Fruit fly (Drosophila melanogaster): ENCODE measurements around the gene CREG.

Gene CREG

dm6 chr3R:17385329-17386019, 9.0 kb downstream of the CREG start (continued):
- peak in 1 of 2 experiments; percentile 56 for TF ChIP-seq Eip74EF (GFP tag; optimal IDR thresholded peaks at IDR 0.05)
- peak; percentile 95 for TF ChIP-seq gsb-n (tag; optimal IDR thresholded peaks at IDR 0.05)
- peak; percentile 67 for TF ChIP-seq CG2712 (tag; optimal IDR thresholded peaks at IDR 0.05)
- TF ChIP-seq BEAF-32 (GFP tag; optimal IDR thresholded peaks at IDR 0.05), result peak; percentile 53
- TF ChIP-seq CG13123 (GFP tag; optimal IDR thresholded peaks at IDR 0.05), result no peak
- no peak for TF ChIP-seq ac (GFP tag; optimal IDR thresholded peaks at IDR 0.05)
- TF ChIP-seq CG9437 (GFP tag; optimal IDR thresholded peaks at IDR 0.05), result peak; percentile 55
- peak; percentile 98 for TF ChIP-seq CG10267 (tag; optimal IDR thresholded peaks at IDR 0.05)
- TF ChIP-seq emc (GFP tag; optimal IDR thresholded peaks at IDR 0.05), result no peak
- peak; percentile 76 for TF ChIP-seq Xbp1 (GFP tag; optimal IDR thresholded peaks at IDR 0.05)
- peak; percentile 35 for TF ChIP-seq CG5245 (GFP tag; optimal IDR thresholded peaks at IDR 0.05)
- TF ChIP-seq zfh2 (GFP tag; optimal IDR thresholded peaks at IDR 0.05), result peak; percentile 61
- TF ChIP-seq sima (GFP tag; optimal IDR thresholded peaks at IDR 0.05), result no peak
- no peak for TF ChIP-seq CG1529 (GFP tag; optimal IDR thresholded peaks at IDR 0.05)
- TF ChIP-seq CG3726 (GFP tag; IDR thresholded peaks at IDR 0.05), result no peak
- TF ChIP-seq H2.0 (GFP tag; IDR thresholded peaks at IDR 0.05), result no peak
- peak; percentile 63 for TF ChIP-seq Sin3A (optimal IDR thresholded peaks at IDR 0.05)
- TF ChIP-seq tin (GFP tag; optimal IDR thresholded peaks at IDR 0.05), result peak; percentile 69
- peak; percentile 56 for TF ChIP-seq CG17829 (tag; optimal IDR thresholded peaks at IDR 0.05)
- TF ChIP-seq NFAT (GFP tag; IDR thresholded peaks at IDR 0.05), result peak; percentile 54
- no peak for TF ChIP-seq crol (GFP tag; IDR thresholded peaks at IDR 0.05)
- peak; percentile 66 for TF ChIP-seq chn (GFP tag; optimal IDR thresholded peaks at IDR 0.05)
- TF ChIP-seq ewg (GFP tag; optimal IDR thresholded peaks at IDR 0.05), result peak; percentile 44
- no peak for TF ChIP-seq CG11723 (GFP tag; optimal IDR thresholded peaks at IDR 0.05)
- no peak for TF ChIP-seq Stat92E (GFP tag; optimal IDR thresholded peaks at IDR 0.05)
- no peak for TF ChIP-seq CG17568 (GFP tag; optimal IDR thresholded peaks at IDR 0.05)
- TF ChIP-seq CkIIα-i1 (GFP tag; IDR thresholded peaks at IDR 0.05), result no peak
- peak; percentile 27 for TF ChIP-seq CG5180 (GFP tag; optimal IDR thresholded peaks at IDR 0.05)
- TF ChIP-seq Antp (GFP tag; optimal IDR thresholded peaks at IDR 0.05), result peak; percentile 85
- TF ChIP-seq bigmax (GFP tag; optimal IDR thresholded peaks at IDR 0.05), result peak; percentile 38
- TF ChIP-seq CG18476 (GFP tag; optimal IDR thresholded peaks at IDR 0.05), result no peak
- peak; percentile 85 for TF ChIP-seq ci (GFP tag; IDR thresholded peaks at IDR 0.05)
- TF ChIP-seq CG12104 (GFP tag; optimal IDR thresholded peaks at IDR 0.05), result peak; percentile 37
- TF ChIP-seq eve (GFP tag; optimal IDR thresholded peaks at IDR 0.05), result peak in 1 of 2 experiments; percentile 87
- TF ChIP-seq corto (GFP tag; optimal IDR thresholded peaks at IDR 0.05), result no peak
- TF ChIP-seq Dad (GFP tag; optimal IDR thresholded peaks at IDR 0.05), result peak; percentile 73
- peak; percentile 22 for TF ChIP-seq CG4424 (GFP tag; optimal IDR thresholded peaks at IDR 0.05)
- peak; percentile 97 for TF ChIP-seq stwl (tag; optimal IDR thresholded peaks at IDR 0.05)
- TF ChIP-seq CG4360 (GFP tag; IDR thresholded peaks at IDR 0.05), result peak; percentile 24; the same call in 1 of the 2 replicates
- peak; percentile 64 for TF ChIP-seq CG11247 (GFP tag; IDR thresholded peaks at IDR 0.05)
- TF ChIP-seq CG7271 (tag; optimal IDR thresholded peaks at IDR 0.05), result no peak
- no peak for TF ChIP-seq CG10565 (GFP tag; optimal IDR thresholded peaks at IDR 0.05)
- TF ChIP-seq zfh1 (GFP tag; IDR thresholded peaks at IDR 0.05), result peak; percentile 78
- TF ChIP-seq bowl (GFP tag; IDR thresholded peaks at IDR 0.05), result no peak
- TF ChIP-seq CG6272 (GFP tag; IDR thresholded peaks at IDR 0.05), result no peak
- TF ChIP-seq Trl (optimal IDR thresholded peaks at IDR 0.05), result no peak
- peak; percentile 81 for TF ChIP-seq Trl (GFP tag; optimal IDR thresholded peaks at IDR 0.05)
- TF ChIP-seq CG10366 (GFP tag; IDR thresholded peaks at IDR 0.05), result peak; percentile 46; the same call in 1 of the 2 replicates
- peak; percentile 14; the same call in 1 of the 2 replicates for TF ChIP-seq ranshi (GFP tag; IDR thresholded peaks at IDR 0.05)
- peak; percentile 73 for TF ChIP-seq Chrac-16 (GFP tag; optimal IDR thresholded peaks at IDR 0.05)
- TF ChIP-seq Dfd (GFP tag; optimal IDR thresholded peaks at IDR 0.05), result no peak
